Fruit fly (Drosophila melanogaster) whole organism, embryonic: ENCODE data around the gene CG4953.
A peak's percentile ranks its signal among the peaks of the same experiment; 100 is the strongest.

Experiments
- B-H2 ChIP-seq: fragments of 200-800 bp; sonication (Bioruptor generic); optimal IDR thresholded peaks from 2 replicates; lab custom pipeline; 2018; ENCODE audit warnings: missing biosample characterization, mild to moderate bottlenecking, missing genetic modification characterization
- CG1024 ChIP-seq: fragments of 200-800 bp; sonication (Bioruptor generic); IDR thresholded peaks from 2 replicates; pipeline ENCODE4 v1.3.6; 2022; ENCODE audit warnings: missing biosample characterization, missing genetic modification characterization
- CG10959 ChIP-seq: fragments of 200-800 bp; sonication (Bioruptor generic); IDR thresholded peaks from 2 replicates; pipeline ENCODE4 v1.3.6; 2022; ENCODE audit warnings: missing biosample characterization, missing genetic modification characterization
- CG11560 ChIP-seq: fragments of 200-800 bp; sonication (Bioruptor generic); IDR thresholded peaks from 3 replicates; pipeline ENCODE4 v1.3.6; 2022; ENCODE audit warnings: missing biosample characterization, missing genetic modification characterization
- CG14860 ChIP-seq: fragments of 200-800 bp; sonication (Bioruptor generic); IDR thresholded peaks from 3 replicates; pipeline ENCODE4 v1.3.6; 2022; ENCODE audit warnings: missing biosample characterization, missing genetic modification characterization; ENCODE audit not compliant: partially characterized antibody
- CG15073 ChIP-seq: fragments of 200-800 bp; sonication (Bioruptor generic); optimal IDR thresholded peaks from 2 replicates; lab custom pipeline; 2016; ENCODE audit warnings: missing biosample characterization, missing genetic modification characterization
- CG16815 ChIP-seq: fragments of 200-800 bp; sonication (Bioruptor generic); optimal IDR thresholded peaks from 3 replicates; lab custom pipeline; 2017; ENCODE audit warnings: missing biosample characterization, mild to moderate bottlenecking, missing genetic modification characterization
- CG17612 ChIP-seq: fragments of 200-800 bp; sonication (Bioruptor generic); IDR thresholded peaks from 2 replicates; pipeline ENCODE4 v1.3.6; 2022; ENCODE audit warnings: missing biosample characterization, missing genetic modification characterization
- CG17912 ChIP-seq: fragments of 200-800 bp; sonication (Bioruptor generic); optimal IDR thresholded peaks from 2 replicates; lab custom pipeline; 2018; ENCODE audit warnings: missing biosample characterization, mild to moderate bottlenecking, missing genetic modification characterization
- CG2678 ChIP-seq: fragments of 200-800 bp; sonication (Bioruptor generic); optimal IDR thresholded peaks from 3 replicates; lab custom pipeline; 2019; ENCODE audit warnings: missing biosample characterization, mild to moderate bottlenecking, missing genetic modification characterization, moderate library complexity
- CG31388 ChIP-seq: fragments of 200-800 bp; sonication (Bioruptor generic); optimal IDR thresholded peaks from 2 replicates; lab custom pipeline; 2016; ENCODE audit warnings: missing biosample characterization, missing genetic modification characterization
- CG4820 ChIP-seq: fragments of 200-800 bp; sonication (Bioruptor generic); optimal IDR thresholded peaks from 3 replicates; lab custom pipeline; 2016; ENCODE audit warnings: missing biosample characterization, missing genetic modification characterization
- CG6272 ChIP-seq: fragments of 200-800 bp; sonication (Bioruptor generic); IDR thresholded peaks from 2 replicates; pipeline ENCODE4 v1.3.6; 2022; ENCODE audit warnings: missing biosample characterization, missing genetic modification characterization
- CG6654 ChIP-seq: fragments of 200-800 bp; sonication (Bioruptor generic); optimal IDR thresholded peaks from 2 replicates; lab custom pipeline; 2017; ENCODE audit warnings: missing biosample characterization, mild to moderate bottlenecking, missing genetic modification characterization
- CG6683 ChIP-seq: fragments of 200-800 bp; sonication (Bioruptor generic); optimal IDR thresholded peaks from 2 replicates; lab custom pipeline; 2017; ENCODE audit warnings: missing biosample characterization, mild to moderate bottlenecking, missing genetic modification characterization, missing genetic modification reagents
- CG7372 ChIP-seq: fragments of 200-800 bp; sonication (Bioruptor generic); IDR thresholded peaks from 2 replicates; pipeline ENCODE4 v1.3.6; 2022; ENCODE audit warnings: missing biosample characterization, missing genetic modification characterization
- CG7745 ChIP-seq: fragments of 200-800 bp; sonication (Bioruptor generic); optimal IDR thresholded peaks from 2 replicates; lab custom pipeline; 2018; ENCODE audit warnings: missing biosample characterization, mild to moderate bottlenecking, missing genetic modification characterization, moderate library complexity
- CG7963 ChIP-seq: fragments of 200-800 bp; sonication (Bioruptor generic); IDR thresholded peaks from 3 replicates; pipeline ENCODE4 v1.3.6; 2022; ENCODE audit warnings: missing biosample characterization, missing genetic modification characterization; ENCODE audit not compliant: partially characterized antibody
- CG8765 ChIP-seq: fragments of 200-800 bp; sonication (Bioruptor generic); IDR thresholded peaks from 2 replicates; pipeline ENCODE4 v1.3.6; 2022; ENCODE audit warnings: missing biosample characterization, missing genetic modification characterization
- CG9876 ChIP-seq: fragments of 200-800 bp; sonication (Bioruptor generic); optimal IDR thresholded peaks from 2 replicates; lab custom pipeline; 2016; ENCODE audit warnings: missing biosample characterization, missing genetic modification characterization
- Fer1 ChIP-seq: fragments of 200-800 bp; sonication (Bioruptor generic); optimal IDR thresholded peaks from 2 replicates; lab custom pipeline; 2017; ENCODE audit warnings: missing biosample characterization, mild to moderate bottlenecking, missing genetic modification characterization
- HmgD ChIP-seq: fragments of 200-800 bp; sonication (Bioruptor generic); optimal IDR thresholded peaks from 3 replicates; lab custom pipeline; 2016; ENCODE audit warnings: missing biosample characterization, missing genetic modification characterization
- Lim3 ChIP-seq: fragments of 200-800 bp; sonication (Bioruptor generic); IDR thresholded peaks from 2 replicates; pipeline ENCODE4 v1.3.6; 2022; ENCODE audit warnings: missing biosample characterization, missing genetic modification characterization
- Nf-YA ChIP-seq: fragments of 200-800 bp; sonication (Bioruptor generic); IDR thresholded peaks from 2 replicates; pipeline ENCODE4 v1.3.6; 2022; ENCODE audit warnings: missing biosample characterization, missing genetic modification characterization
- ara ChIP-seq: fragments of 200-800 bp; sonication (Bioruptor generic); IDR thresholded peaks from 2 replicates; pipeline ENCODE4 v1.3.6; 2022; ENCODE audit warnings: missing biosample characterization, missing genetic modification characterization
- ash1 ChIP-seq: fragments of 200-800 bp; sonication (Bioruptor generic); optimal IDR thresholded peaks from 2 replicates; lab custom pipeline; 2018; ENCODE audit warnings: missing biosample characterization, mild to moderate bottlenecking, missing genetic modification characterization
- bab2 ChIP-seq: fragments of 200-800 bp; sonication (Bioruptor generic); optimal IDR thresholded peaks from 2 replicates; lab custom pipeline; 2016; ENCODE audit warnings: missing biosample characterization, missing genetic modification characterization
- bigmax ChIP-seq: fragments of 200-800 bp; sonication (Bioruptor generic); optimal IDR thresholded peaks from 2 replicates; lab custom pipeline; 2018; ENCODE audit warnings: missing biosample characterization, mild to moderate bottlenecking, missing genetic modification characterization
- bowl ChIP-seq: fragments of 200-800 bp; sonication (Bioruptor generic); IDR thresholded peaks from 2 replicates; pipeline ENCODE4 v1.3.6; 2022; ENCODE audit warnings: missing biosample characterization, missing genetic modification characterization
- cas ChIP-seq: fragments of 200-800 bp; sonication (Bioruptor generic); IDR thresholded peaks from 2 replicates; pipeline ENCODE4 v1.3.6; 2022; ENCODE audit warnings: missing biosample characterization, missing genetic modification characterization
- crc ChIP-seq: fragments of 200-800 bp; sonication (Bioruptor generic); optimal IDR thresholded peaks from 2 replicates; lab custom pipeline; 2016; ENCODE audit warnings: missing biosample characterization, missing genetic modification characterization
- cwo ChIP-seq: fragments of 200-800 bp; sonication (Bioruptor generic); optimal IDR thresholded peaks from 3 replicates; lab custom pipeline; 2017; ENCODE audit warnings: missing biosample characterization, missing genetic modification characterization, mild to moderate bottlenecking, moderate library complexity, missing genetic modification reagents
- danr ChIP-seq: fragments of 200-800 bp; sonication (Bioruptor generic); IDR thresholded peaks from 2 replicates; pipeline ENCODE4 v1.3.6; 2022; ENCODE audit warnings: missing biosample characterization, missing genetic modification characterization
- esg ChIP-seq: fragments of 200-800 bp; sonication (Bioruptor generic); conservative IDR thresholded peaks from 2 replicates; pipeline ENCODE4 v1.3.6; 2022; ENCODE audit warnings: missing biosample characterization, missing genetic modification characterization
- ewg ChIP-seq: fragments of 200-800 bp; sonication (Bioruptor generic); optimal IDR thresholded peaks from 3 replicates; lab custom pipeline; 2017; ENCODE audit warnings: mild to moderate bottlenecking, missing biosample characterization, missing genetic modification reagents, missing genetic modification characterization
- fd102C ChIP-seq: fragments of 200-800 bp; sonication (Bioruptor generic); optimal IDR thresholded peaks from 2 replicates; lab custom pipeline; 2018; ENCODE audit warnings: missing biosample characterization, mild to moderate bottlenecking, missing genetic modification characterization, moderate library complexity
- her ChIP-seq: fragments of 200-800 bp; sonication (Bioruptor generic); optimal IDR thresholded peaks from 2 replicates; lab custom pipeline; 2016; ENCODE audit warnings: missing biosample characterization, missing genetic modification characterization
- hkb ChIP-seq, 2 experiments: fragments of 200-800 bp in 1 of 2; fragments of >200 bp in 1 of 2; sonication (Bioruptor generic) in 1 of 2; IDR thresholded peaks in 1 of 2; optimal IDR thresholded peaks in 1 of 2; 2 replicates each; pipeline versions ENCODE4 v1.3.6 to Lab custom; 2017 to 2022; ENCODE audit warnings: missing biosample characterization in 1 of 2, missing genetic modification characterization in 1 of 2
- insv ChIP-seq, 2 experiments: fragments of 200-800 bp; sonication (Bioruptor generic); optimal IDR thresholded peaks; 3 replicates each; lab custom pipeline; 2016 to 2018; ENCODE audit warnings: missing biosample characterization in 2 of 2, missing genetic modification characterization in 2 of 2
- jigr1 ChIP-seq: fragments of 200-800 bp; sonication (Bioruptor generic); IDR thresholded peaks from 3 replicates; pipeline ENCODE4 v1.3.6; 2022; ENCODE audit warnings: missing biosample characterization, missing genetic modification characterization
- lab ChIP-seq: fragments of 200-800 bp; sonication (Bioruptor generic); optimal IDR thresholded peaks from 3 replicates; lab custom pipeline; 2017; ENCODE audit warnings: missing biosample characterization, missing genetic modification characterization, mild to moderate bottlenecking, moderate library complexity, missing genetic modification reagents
- lola ChIP-seq, 3 experiments: fragments of >200 bp in 2 of 3; fragments of 200-800 bp in 1 of 3; sonication (Bioruptor generic) in 1 of 3; optimal IDR thresholded peaks; 2 replicates each; lab custom pipeline; 2017 to 2019; ENCODE audit warnings: missing biosample characterization in 3 of 3, missing genetic modification characterization in 3 of 3, mild to moderate bottlenecking in 1 of 3, moderate library complexity in 1 of 3
- nau ChIP-seq: fragments of 200-800 bp; sonication (Bioruptor generic); optimal IDR thresholded peaks from 3 replicates; lab custom pipeline; 2017; ENCODE audit warnings: missing biosample characterization, mild to moderate bottlenecking, missing genetic modification characterization, missing genetic modification reagents
- nom ChIP-seq: fragments of 200-800 bp; sonication (Bioruptor generic); optimal IDR thresholded peaks from 2 replicates; lab custom pipeline; 2017; ENCODE audit warnings: missing biosample characterization, missing genetic modification characterization, mild to moderate bottlenecking, moderate library complexity, missing genetic modification reagents
- onecut ChIP-seq: fragments of 200-800 bp; sonication (Bioruptor generic); IDR thresholded peaks from 2 replicates; pipeline ENCODE4 v1.3.6; 2022; ENCODE audit warnings: missing biosample characterization, missing genetic modification characterization
- pfk ChIP-seq: fragments of 200-800 bp; sonication (Bioruptor generic); optimal IDR thresholded peaks from 2 replicates; lab custom pipeline; 2018; ENCODE audit warnings: missing biosample characterization, mild to moderate bottlenecking, missing genetic modification characterization, moderate library complexity
- sd ChIP-seq: fragments of 200-800 bp; sonication (Bioruptor generic); optimal IDR thresholded peaks from 3 replicates; lab custom pipeline; 2018; ENCODE audit warnings: missing biosample characterization, mild to moderate bottlenecking, missing genetic modification characterization, moderate library complexity
- seq ChIP-seq: fragments of 200-800 bp; sonication (Bioruptor generic); IDR thresholded peaks from 2 replicates; pipeline ENCODE4 v1.3.6; 2022; ENCODE audit warnings: missing biosample characterization, missing genetic modification characterization
- stc ChIP-seq: fragments of 200-800 bp; sonication (Bioruptor generic); IDR thresholded peaks from 2 replicates; pipeline ENCODE4 v1.3.6; 2022; ENCODE audit warnings: missing biosample characterization, missing genetic modification characterization
- toy ChIP-seq: fragments of 200-800 bp; sonication (Bioruptor generic); IDR thresholded peaks from 2 replicates; pipeline ENCODE4 v1.3.6; 2022; ENCODE audit warnings: missing biosample characterization, missing genetic modification characterization

CG4953 gene

dm6 chr2L:10292066-10292560 lies 25.6 kb downstream of the CG4953 start, which contains the start of gene Ufd4 (continued):
- no peak for TF ChIP-seq CG10959
- no peak for TF ChIP-seq bigmax (GFP tag; lab: Kevin White, UChicago)
- no peak for TF ChIP-seq CG11560 (tag; lab: Robert Waterston, UW)
- no peak for TF ChIP-seq bowl
- TF ChIP-seq CG31388 (GFP tag; lab: Kevin White, UChicago) = peak; percentile 11
- peak; percentile 80 for TF ChIP-seq stc (GFP tag; lab: Robert Waterston, UW)
- no peak for TF ChIP-seq danr (GFP tag; lab: Robert Waterston, UW)
- peak; percentile 7 for TF ChIP-seq CG7745 (tag; lab: Kevin White, UChicago)
- TF ChIP-seq fd102C (GFP tag; lab: Kevin White, UChicago) = no peak
- no peak for TF ChIP-seq esg
- no peak for TF ChIP-seq CG15073
- peak in 1 of 3 experiments; percentile 66 for TF ChIP-seq lola (GFP tag; optimal IDR thresholded peaks at IDR 0.05; lab: Kevin White, UChicago)
- TF ChIP-seq Nf-YA (GFP tag; lab: Robert Waterston, UW) = peak; percentile 44; the same call in 1 of the 2 replicates
- TF ChIP-seq CG8765 (GFP tag; lab: Robert Waterston, UW) = no peak
- TF ChIP-seq ash1 (GFP tag; lab: Kevin White, UChicago) = no peak
- TF ChIP-seq ewg (GFP tag; lab: Kevin White, UChicago) = no peak
- TF ChIP-seq CG6683 (GFP tag; lab: Kevin White, UChicago) = peak; percentile 24
- no peak for TF ChIP-seq sd (tag; lab: Kevin White, UChicago)
- no peak for TF ChIP-seq Lim3 (GFP tag; lab: Robert Waterston, UW)
- no peak for TF ChIP-seq CG2678
- TF ChIP-seq onecut (GFP tag; lab: Robert Waterston, UW) = peak; percentile 93
- TF ChIP-seq pfk (GFP tag; lab: Kevin White, UChicago) = peak; percentile 47
- no peak for TF ChIP-seq CG14860 (GFP tag; lab: Robert Waterston, UW)
- no peak for TF ChIP-seq CG17612
- no peak for TF ChIP-seq CG6272 (GFP tag; lab: Robert Waterston, UW)
- peak; percentile 56 for TF ChIP-seq bab2 (GFP tag; lab: Kevin White, UChicago)
- TF ChIP-seq toy = no peak
- no peak for TF ChIP-seq CG6654
- TF ChIP-seq cwo (GFP tag; lab: Kevin White, UChicago) = no peak
- TF ChIP-seq HmgD = no peak
- peak; percentile 59 for TF ChIP-seq CG4820
- no peak; the same call in 1 of the 2 replicates for TF ChIP-seq ara (GFP tag; lab: Robert Waterston, UW)
- TF ChIP-seq insv (GFP tag; optimal IDR thresholded peaks at IDR 0.05; lab: Kevin White, UChicago) = no peak
- no peak for TF ChIP-seq seq (GFP tag; lab: Robert Waterston, UW)
- no peak for TF ChIP-seq CG17912 (GFP tag; lab: Kevin White, UChicago)
- TF ChIP-seq her (GFP tag; lab: Kevin White, UChicago) = peak; percentile 40
- no peak for TF ChIP-seq CG9876 (GFP tag; lab: Kevin White, UChicago)
- TF ChIP-seq hkb (optimal IDR thresholded peaks at IDR 0.05; lab: Kevin White, UChicago) = no peak
- peak; percentile 84 for TF ChIP-seq hkb (GFP tag; IDR thresholded peaks at IDR 0.05; lab: Robert Waterston, UW)
- TF ChIP-seq cas (GFP tag; lab: Robert Waterston, UW) = no peak
- TF ChIP-seq CG1024 = peak; percentile 80; the same call in 1 of the 2 replicates
- no peak for TF ChIP-seq CG7963 (GFP tag; lab: Robert Waterston, UW)
- TF ChIP-seq CG7372 (GFP tag; lab: Robert Waterston, UW) = no peak
- TF ChIP-seq nau (GFP tag; lab: Kevin White, UChicago) = no peak
- peak; percentile 0 for TF ChIP-seq CG16815 (GFP tag; lab: Kevin White, UChicago)
- no peak for TF ChIP-seq lab (GFP tag; lab: Kevin White, UChicago)
- TF ChIP-seq Fer1 (GFP tag; lab: Kevin White, UChicago) = peak; percentile 76
- peak; percentile 28 for TF ChIP-seq crc (GFP tag; lab: Kevin White, UChicago)
- TF ChIP-seq jigr1 (GFP tag; lab: Robert Waterston, UW) = no peak
- TF ChIP-seq B-H2 (GFP tag; lab: Kevin White, UChicago) = peak; percentile 48
- no peak for TF ChIP-seq nom (GFP tag; lab: Kevin White, UChicago)
